Worm (Caenorhabditis elegans): ENCODE results near the gene pqn-91.
A peak's percentile ranks its signal among the peaks of the same experiment; 100 is the strongest.

DNA sequence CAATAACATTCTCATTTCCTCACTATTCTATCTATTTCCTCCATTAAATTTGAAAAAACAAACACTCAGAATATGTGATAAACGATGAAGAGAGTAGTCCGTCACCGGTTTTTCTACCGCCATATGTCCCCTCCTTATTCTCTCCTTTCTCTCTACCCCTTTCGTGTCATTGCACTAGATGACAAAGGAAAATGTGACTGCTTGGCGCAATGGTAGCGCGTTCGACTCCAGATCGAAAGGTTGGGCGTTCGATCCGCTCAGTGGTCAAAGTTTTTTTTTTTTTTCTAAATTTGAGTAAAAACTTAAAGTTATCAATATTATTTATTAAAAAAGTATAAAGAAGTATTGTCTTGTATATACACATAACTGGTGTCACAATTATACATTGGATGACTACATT lies 2.2 kb upstream of the pqn-91 start:
- no peak for TF ChIP-seq ztf-22 (GFP tag; optimal IDR thresholded peaks at IDR 0.05)
- TF ChIP-seq K12H6.12 (tag; optimal IDR thresholded peaks at IDR 0.05), result no peak
- no peak; the same call in 1 of the 2 replicates for TF ChIP-seq mcd-1 (GFP tag; IDR thresholded peaks at IDR 0.05)
- peak; percentile 75 for TF ChIP-seq rpc-1 (optimal IDR thresholded peaks at IDR 0.05)
- peak; percentile 88 for TF ChIP-seq rpc-1 (tag; optimal IDR thresholded peaks at IDR 0.05)
- peak; percentile 76 for TF ChIP-seq ztf-18 (tag; optimal IDR thresholded peaks at IDR 0.05)
- no peak for TF ChIP-seq hlh-12 (tag; optimal IDR thresholded peaks at IDR 0.05)
- TF ChIP-seq zim-3 (tag; optimal IDR thresholded peaks at IDR 0.05), result no peak
- TF ChIP-seq snpc-4 (GFP tag; optimal IDR thresholded peaks at IDR 0.05), result peak; percentile 89
- TF ChIP-seq snpc-4 (tag; optimal IDR thresholded peaks at IDR 0.05), result peak; percentile 34 to 97 (median 92)
- no peak for TF ChIP-seq nfya-2 (GFP tag; IDR thresholded peaks at IDR 0.05)
- TF ChIP-seq chd-7 (tag; optimal IDR thresholded peaks at IDR 0.05), result no peak
- no peak for TF ChIP-seq unc-62 (GFP tag; optimal IDR thresholded peaks at IDR 0.05)
- TF ChIP-seq ets-4 (GFP tag; optimal IDR thresholded peaks at IDR 0.05), result no peak
